Worm (Caenorhabditis elegans) whole organism, midembryonic: ENCODE measurements around the gene nhr-72.
A peak's percentile ranks its signal among the peaks of the same experiment; 100 is the strongest.

Experiments used
- T22C8.4 ChIP-seq: fragments of 200-800 bp; sonication (Bioruptor generic); IDR thresholded peaks from 2 replicates; pipeline ENCODE4 v1.3.6; 2022; ENCODE audit warnings: missing genetic modification characterization, missing compliant biosample characterization
- cog-1 ChIP-seq: sonication (generic microtip); optimal IDR thresholded peaks from 2 replicates; lab custom pipeline; 2016; ENCODE audit warnings: missing genetic modification characterization, missing compliant biosample characterization
- flt-1 ChIP-seq: fragments of 200-800 bp; sonication (Bioruptor generic); IDR thresholded peaks from 2 replicates; pipeline ENCODE4 v1.3.6; 2022; ENCODE audit warnings: missing genetic modification characterization, missing compliant biosample characterization
- klf-2 ChIP-seq: fragments of 200-800 bp; sonication (Bioruptor generic); conservative IDR thresholded peaks from 2 replicates; pipeline ENCODE4 v1.3.6; 2022; ENCODE audit warnings: missing genetic modification reagents, missing genetic modification characterization, missing compliant biosample characterization
- med-1 ChIP-seq: sonication (generic microtip); optimal IDR thresholded peaks from 2 replicates; lab custom pipeline; 2017; ENCODE audit warnings: missing genetic modification characterization, mild to moderate bottlenecking, missing compliant biosample characterization, antibody characterized with exemption, missing genetic modification reagents; ENCODE audit not compliant: insufficient read depth
- ref-1 ChIP-seq: fragments of 200-800 bp; sonication (Bioruptor generic); conservative IDR thresholded peaks from 2 replicates; pipeline ENCODE4 v1.3.6; 2022; ENCODE audit warnings: missing genetic modification reagents, missing genetic modification characterization, missing compliant biosample characterization
- tab-1 ChIP-seq: fragments of 200-800 bp; sonication (Bioruptor generic); IDR thresholded peaks from 2 replicates; pipeline ENCODE4 v1.3.6; 2022; ENCODE audit warnings: missing genetic modification characterization, missing compliant biosample characterization
- ztf-23 ChIP-seq: fragments of 200-800 bp; sonication (Bioruptor generic); IDR thresholded peaks from 2 replicates; pipeline ENCODE4 v1.3.6; 2022; ENCODE audit warnings: missing genetic modification reagents, missing genetic modification characterization, missing compliant biosample characterization
- ztf-29 ChIP-seq: fragments of 200-800 bp; sonication (Bioruptor generic); IDR thresholded peaks from 2 replicates; pipeline ENCODE4 v1.3.6; 2022; ENCODE audit warnings: missing genetic modification reagents, missing genetic modification characterization, missing compliant biosample characterization

nhr-72 gene

DNA sequence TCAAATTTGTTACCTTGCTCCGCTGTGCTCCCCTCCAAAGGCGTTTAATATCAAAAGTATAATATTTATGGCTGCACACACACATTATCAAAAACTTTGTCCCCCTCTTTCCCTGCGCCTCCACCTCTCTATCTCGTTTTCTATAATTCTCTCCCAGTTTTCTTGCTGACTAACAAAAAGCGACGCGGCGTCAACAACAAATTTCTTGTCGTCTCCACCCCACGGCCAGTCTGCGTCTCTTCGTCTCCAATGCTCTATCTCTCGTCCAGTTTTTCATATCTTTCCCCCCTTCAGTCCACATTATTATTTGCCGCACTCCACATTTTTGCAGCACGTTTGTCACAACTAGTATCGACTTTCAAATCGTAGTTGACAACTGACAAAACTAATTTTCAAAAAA lies 40.0 kb downstream of the nhr-72 start:
- TF ChIP-seq klf-2 (GFP tag; lab: Robert Waterston, UW) (no peak), cog-1 (peak; percentile 54)

DNA sequence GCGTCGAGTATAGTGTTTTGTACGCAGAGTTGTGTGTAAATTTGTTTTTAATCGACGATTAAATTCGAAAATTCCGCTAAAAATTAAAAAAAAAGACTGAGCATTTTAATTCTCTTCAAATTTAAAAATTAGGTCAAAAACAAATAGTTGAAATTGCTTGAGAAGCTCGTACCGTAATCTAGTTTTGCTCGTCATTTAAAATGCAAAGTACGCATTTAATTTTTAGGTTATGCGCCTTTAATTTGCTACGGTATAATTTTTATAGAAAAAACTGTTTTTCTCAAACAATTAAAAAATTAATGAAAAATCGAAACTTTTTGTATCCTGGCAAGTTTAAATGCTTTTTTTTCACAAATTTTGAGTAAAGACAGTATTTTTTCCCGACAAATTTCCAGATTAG lies 41.9 kb downstream of the nhr-72 start:
- TF ChIP-seq flt-1 (GFP tag; lab: Robert Waterston, UW), result no peak
- TF ChIP-seq ref-1, result no peak
- TF ChIP-seq med-1 (GFP tag; lab: Kevin White, UChicago), result no peak
- TF ChIP-seq ztf-29, result no peak
- TF ChIP-seq T22C8.4 (GFP tag; lab: Robert Waterston, UW), result no peak
- no peak for TF ChIP-seq tab-1 (GFP tag; lab: Robert Waterston, UW)
- no peak for TF ChIP-seq klf-2 (GFP tag; lab: Robert Waterston, UW)
- no peak for TF ChIP-seq cog-1
- TF ChIP-seq ztf-23 (GFP tag; lab: Robert Waterston, UW), result no peak

- TF ChIP-seq cog-1 (no peak), flt-1 (GFP tag; lab: Robert Waterston, UW) (0 out of 2 replicates have a peak, but pooled peaks have one; percentile 18), ref-1 (no peak), tab-1 (GFP tag; lab: Robert Waterston, UW) (no peak), T22C8.4 (GFP tag; lab: Robert Waterston, UW) (no peak), ztf-29 (no peak), med-1 (GFP tag; lab: Kevin White, UChicago) (peak; percentile 65), klf-2 (GFP tag; lab: Robert Waterston, UW) (no peak), ztf-23 (GFP tag; lab: Robert Waterston, UW) (peak; percentile 50; the same call in 1 of the 2 replicates)
Observed at ce11 chrII:3808104-3808503, 42.5 kb downstream of the nhr-72 start, which contains the start of gene F54D10.5. F54D10.5 (minus strand) TSS chrII:3808177.

DNA sequence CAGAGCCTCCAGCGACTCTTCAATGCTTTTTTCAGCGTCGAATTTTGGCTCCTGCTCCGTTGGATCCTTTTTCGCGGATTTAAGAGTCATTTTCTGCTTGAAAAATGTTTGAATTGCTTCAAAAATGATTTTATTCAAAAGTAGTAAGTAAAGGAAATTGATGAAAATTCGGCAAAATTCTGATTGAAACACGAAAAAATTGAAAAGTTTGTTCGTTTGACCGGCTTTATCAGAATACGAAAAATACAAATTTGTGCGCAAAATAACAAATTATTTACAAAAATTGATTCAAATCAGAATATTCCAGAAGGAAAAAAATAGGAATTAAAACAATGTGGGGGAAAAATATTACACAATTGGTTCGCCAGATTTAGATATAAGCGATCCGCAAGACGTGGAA lies 43.6 kb downstream of the nhr-72 start, which contains the start of gene F54D10.4:
Gene F54D10.4, minus strand, starts transcription at position 101 of the 400 bp plus-strand sequence.
- no peak for TF ChIP-seq ztf-23 (GFP tag; lab: Robert Waterston, UW)
- no peak for TF ChIP-seq flt-1 (GFP tag; lab: Robert Waterston, UW)
- no peak for TF ChIP-seq cog-1
- TF ChIP-seq med-1 (GFP tag; lab: Kevin White, UChicago), result no peak
- TF ChIP-seq ref-1, result no peak
- no peak for TF ChIP-seq klf-2 (GFP tag; lab: Robert Waterston, UW)
- no peak for TF ChIP-seq ztf-29
- no peak for TF ChIP-seq tab-1 (GFP tag; lab: Robert Waterston, UW)
- TF ChIP-seq T22C8.4 (GFP tag; lab: Robert Waterston, UW), result no peak

ce11 chrII:3805518-3805917 lies 45.0 kb downstream of the nhr-72 start:
- TF ChIP-seq ztf-29 (no peak), flt-1 (GFP tag; lab: Robert Waterston, UW) (no peak), ref-1 (no peak), tab-1 (GFP tag; lab: Robert Waterston, UW) (no peak)

- TF ChIP-seq ztf-23 (GFP tag; lab: Robert Waterston, UW) (no peak), T22C8.4 (GFP tag; lab: Robert Waterston, UW) (no peak), med-1 (GFP tag; lab: Kevin White, UChicago) (no peak), ref-1 (no peak), tab-1 (GFP tag; lab: Robert Waterston, UW) (no peak), klf-2 (GFP tag; lab: Robert Waterston, UW) (no peak), ztf-29 (no peak), cog-1 (no peak), flt-1 (GFP tag; lab: Robert Waterston, UW) (no peak)
Observed at ce11 chrII:3803219-3803618, 47.3 kb downstream of the nhr-72 start, which contains the start of gene ins-32. ins-32 (minus strand) TSS chrII:3803319.
